Worm (Caenorhabditis elegans) whole organism, L2 larva: Measurements from ENCODE around the gene srd-25.

Source experiments
- C34F6.9 ChIP-seq: fragments of 150-350 bp; optimal IDR thresholded peaks from 2 replicates; lab custom pipeline; 2014; ENCODE audit warnings: missing biosample characterization, missing genetic modification characterization
- F13H6.1 ChIP-seq: sonication (generic microtip); optimal IDR thresholded peaks from 2 replicates; lab custom pipeline; 2016; ENCODE audit warnings: missing genetic modification characterization, missing compliant biosample characterization
- Y55F3AM.14 ChIP-seq: fragments of 200-800 bp; sonication (Bioruptor generic); optimal IDR thresholded peaks from 2 replicates; lab custom pipeline; 2018; ENCODE audit warnings: mild to moderate bottlenecking, missing genetic modification characterization, missing compliant biosample characterization
- ZK546.5 ChIP-seq: sonication (generic microtip); optimal IDR thresholded peaks from 2 replicates; lab custom pipeline; 2017; ENCODE audit warnings: missing biosample characterization, missing genetic modification characterization
- aly-2 ChIP-seq: fragments of 150-350 bp; optimal IDR thresholded peaks from 2 replicates; lab custom pipeline; 2014; ENCODE audit warnings: missing biosample characterization, missing genetic modification characterization
- ama-1 ChIP-seq: fragments of 150-350 bp; optimal IDR thresholded peaks from 2 replicates; lab custom pipeline; 2018; ENCODE audit warnings: inconsistent platforms
- ceh-16 ChIP-seq: fragments of 150-350 bp; optimal IDR thresholded peaks from 2 replicates; lab custom pipeline; 2014; ENCODE audit warnings: missing biosample characterization, missing genetic modification characterization
- dmd-4 ChIP-seq: sonication (generic microtip); optimal IDR thresholded peaks from 2 replicates; lab custom pipeline; 2017; ENCODE audit warnings: missing biosample characterization, missing genetic modification characterization
- egl-27 ChIP-seq: sonication (generic microtip); optimal IDR thresholded peaks from 3 replicates; lab custom pipeline; 2017; ENCODE audit warnings: missing biosample characterization, missing genetic modification reagents, missing genetic modification characterization
- elt-1 ChIP-seq: fragments of 150-350 bp; optimal IDR thresholded peaks from 2 replicates; lab custom pipeline; 2014; ENCODE audit warnings: missing biosample characterization, missing genetic modification characterization
- elt-3 ChIP-seq: sonication (generic microtip); optimal IDR thresholded peaks from 2 replicates; lab custom pipeline; 2017; ENCODE audit warnings: missing biosample characterization, missing genetic modification characterization
- fos-1 ChIP-seq: fragments of 150-350 bp; optimal IDR thresholded peaks from 2 replicates; lab custom pipeline; 2014; ENCODE audit warnings: missing biosample characterization, missing genetic modification characterization
- gmeb-1 ChIP-seq: fragments of 150-350 bp; optimal IDR thresholded peaks from 2 replicates; lab custom pipeline; 2014; ENCODE audit warnings: missing biosample characterization, missing genetic modification characterization
- lin-13 ChIP-seq: fragments of 150-350 bp; optimal IDR thresholded peaks from 2 replicates; lab custom pipeline; 2014; ENCODE audit warnings: missing biosample characterization, missing genetic modification reagents, missing genetic modification characterization
- lin-39 ChIP-seq: fragments of 150-350 bp; optimal IDR thresholded peaks from 2 replicates; lab custom pipeline; 2014; ENCODE audit warnings: missing biosample characterization, missing genetic modification reagents, missing genetic modification characterization
- lsy-2 ChIP-seq, 2 experiments: fragments of 150-350 bp in 1 of 2; sonication (generic microtip) in 1 of 2; optimal IDR thresholded peaks; 2 replicates each; lab custom pipeline; 2014 to 2017; ENCODE audit warnings: missing biosample characterization in 2 of 2, missing genetic modification characterization in 2 of 2
- mab-5 ChIP-seq: fragments of 150-350 bp; optimal IDR thresholded peaks from 2 replicates; lab custom pipeline; 2014; ENCODE audit warnings: missing biosample characterization, missing genetic modification characterization
- mbf-1 ChIP-seq: sonication (generic microtip); optimal IDR thresholded peaks from 2 replicates; lab custom pipeline; 2017; ENCODE audit warnings: missing biosample characterization, missing genetic modification characterization
- nhr-10 ChIP-seq: sonication (generic microtip); optimal IDR thresholded peaks from 2 replicates; lab custom pipeline; 2017; ENCODE audit warnings: missing biosample characterization, missing genetic modification characterization
- nhr-11 ChIP-seq: fragments of 150-350 bp; optimal IDR thresholded peaks from 2 replicates; lab custom pipeline; 2014; ENCODE audit warnings: missing biosample characterization, missing genetic modification characterization
- nhr-12 ChIP-seq: fragments of 150-350 bp; optimal IDR thresholded peaks from 2 replicates; lab custom pipeline; 2014; ENCODE audit warnings: missing biosample characterization, missing genetic modification characterization
- nhr-129 ChIP-seq: fragments of 150-350 bp; optimal IDR thresholded peaks from 2 replicates; lab custom pipeline; 2014; ENCODE audit warnings: missing biosample characterization, missing genetic modification characterization
- nhr-21 ChIP-seq: fragments of 150-350 bp; optimal IDR thresholded peaks from 2 replicates; lab custom pipeline; 2014; ENCODE audit warnings: missing biosample characterization, missing genetic modification characterization
- nhr-23 ChIP-seq: fragments of 150-350 bp; optimal IDR thresholded peaks from 2 replicates; lab custom pipeline; 2014; ENCODE audit warnings: missing biosample characterization, missing genetic modification reagents, missing genetic modification characterization
- nhr-25 ChIP-seq: fragments of 150-350 bp; sonication (generic microtip); optimal IDR thresholded peaks from 3 replicates; lab custom pipeline; 2014; ENCODE audit warnings: missing biosample characterization, missing genetic modification characterization
- nhr-6 ChIP-seq: fragments of 150-350 bp; optimal IDR thresholded peaks from 2 replicates; lab custom pipeline; 2014; ENCODE audit warnings: missing biosample characterization, missing genetic modification characterization
- nhr-77 ChIP-seq: fragments of 150-350 bp; optimal IDR thresholded peaks from 2 replicates; lab custom pipeline; 2014; ENCODE audit warnings: missing biosample characterization, missing genetic modification characterization
- peb-1 ChIP-seq: fragments of 150-350 bp; optimal IDR thresholded peaks from 2 replicates; lab custom pipeline; 2014; ENCODE audit warnings: missing biosample characterization, missing genetic modification characterization
- sem-4 ChIP-seq: fragments of 150-350 bp; optimal IDR thresholded peaks from 2 replicates; lab custom pipeline; 2014; ENCODE audit warnings: missing biosample characterization, missing genetic modification reagents, missing genetic modification characterization
- skn-1 ChIP-seq: sonication (generic microtip); optimal IDR thresholded peaks from 2 replicates; lab custom pipeline; 2017; ENCODE audit warnings: missing biosample characterization, missing genetic modification characterization
- sma-3 ChIP-seq: sonication (generic microtip); optimal IDR thresholded peaks from 2 replicates; lab custom pipeline; 2016; ENCODE audit warnings: missing genetic modification reagents, missing genetic modification characterization, missing compliant biosample characterization
- unc-39 ChIP-seq: fragments of 150-350 bp; optimal IDR thresholded peaks from 2 replicates; lab custom pipeline; 2014; ENCODE audit warnings: missing biosample characterization, missing genetic modification characterization
- unc-62 ChIP-seq: fragments of 150-350 bp; optimal IDR thresholded peaks from 2 replicates; lab custom pipeline; 2014; ENCODE audit warnings: missing biosample characterization, missing genetic modification reagents, missing genetic modification characterization
- zag-1 ChIP-seq: fragments of 150-350 bp; optimal IDR thresholded peaks from 2 replicates; lab custom pipeline; 2014; ENCODE audit warnings: missing biosample characterization, missing genetic modification characterization
- ztf-1 ChIP-seq: fragments of 200-800 bp; sonication (Bioruptor generic); conservative IDR thresholded peaks from 2 replicates; pipeline ENCODE4 v1.3.6; 2022; ENCODE audit warnings: missing genetic modification characterization, missing compliant biosample characterization
- ztf-4 ChIP-seq: fragments of 150-350 bp; optimal IDR thresholded peaks from 2 replicates; lab custom pipeline; 2014; ENCODE audit warnings: missing biosample characterization, missing genetic modification characterization

The srd-25 gene

ce11 chrV:7634657-7635056 is 2.8 kb downstream of the srd-25 start, which contains the start of gene srd-31:
TSS of gene srd-31 (minus strand) at chrV:7634757.
- no peak for TF ChIP-seq nhr-129 (tag; lab: Kevin White, UChicago)
- TF ChIP-seq ZK546.5 (tag; lab: Kevin White, UChicago): no peak
- no peak for TF ChIP-seq elt-3
- no peak for TF ChIP-seq ztf-1
- TF ChIP-seq nhr-10: no peak
- no peak for TF ChIP-seq unc-62 (GFP tag; lab: Kevin White, UChicago)
- no peak for TF ChIP-seq ztf-4 (tag; lab: Kevin White, UChicago)
- no peak for TF ChIP-seq egl-27
- no peak for TF ChIP-seq sma-3 (GFP tag; lab: Kevin White, UChicago)

- TF ChIP-seq zag-1 (no peak), sem-4 (tag; lab: Kevin White, UChicago) (no peak), mab-5 (tag; lab: Kevin White, UChicago) (no peak)
Measured at ce11 chrV:7635469-7635868, 3.6 kb downstream of the srd-25 start, which contains the start of gene srd-29. TSS of gene srd-29 (plus strand) at chrV:7635769.

ce11 chrV:7637801-7638200 is 6.0 kb downstream of the srd-25 start, which contains the start of gene clec-45:
TSS of gene clec-45 (plus strand) at chrV:7638101.
- TF ChIP-seq nhr-23 (tag; lab: Kevin White, UChicago): no peak
- TF ChIP-seq fos-1 (tag; lab: Kevin White, UChicago): no peak
- no peak for TF ChIP-seq nhr-77
- TF ChIP-seq ceh-16: no peak
- no peak for TF ChIP-seq nhr-12 (tag; lab: Kevin White, UChicago)
- no peak for TF ChIP-seq egl-27
- TF ChIP-seq nhr-6 (tag; lab: Kevin White, UChicago): no peak
- TF ChIP-seq unc-39 (tag; lab: Kevin White, UChicago): no peak
- no peak for TF ChIP-seq zag-1
- no peak for TF ChIP-seq nhr-21 (tag; lab: Kevin White, UChicago)
- TF ChIP-seq sem-4 (tag; lab: Kevin White, UChicago): no peak
- TF ChIP-seq peb-1: no peak
- no peak for TF ChIP-seq nhr-10
- TF ChIP-seq lin-13: no peak
- TF ChIP-seq lsy-2 (tag; optimal IDR thresholded peaks at IDR 0.05; lab: Kevin White, UChicago): no peak
- TF ChIP-seq aly-2 (tag; lab: Kevin White, UChicago): no peak
- no peak for TF ChIP-seq F13H6.1 (tag; lab: Kevin White, UChicago)
- TF ChIP-seq elt-1 (tag; lab: Kevin White, UChicago): no peak
- TF ChIP-seq, all 48 proteins: peak for 0

ce11 chrV:7639356-7639755 is 7.5 kb downstream of the srd-25 start:
- no peak for TF ChIP-seq dmd-4
- TF ChIP-seq nhr-10: no peak
- no peak for TF ChIP-seq mbf-1 (tag; lab: Kevin White, UChicago)

ce11 chrV:7639787-7640186 is 8.0 kb downstream of the srd-25 start, which contains the start of gene F07C4.10:
TSS of gene F07C4.10 (minus strand) at chrV:7639887.
- TF ChIP-seq C34F6.9 (tag; lab: Kevin White, UChicago): no peak
- TF ChIP-seq sma-3 (GFP tag; lab: Kevin White, UChicago): no peak
- no peak for TF ChIP-seq lin-13
- TF ChIP-seq nhr-25: no peak
- TF ChIP-seq ama-1 (lab: Kevin White, UChicago): no peak
- no peak for TF ChIP-seq gmeb-1
- no peak for TF ChIP-seq ztf-4 (tag; lab: Kevin White, UChicago)
- no peak for TF ChIP-seq lin-39 (tag; lab: Kevin White, UChicago)
- TF ChIP-seq skn-1 (tag; lab: Kevin White, UChicago): no peak
- TF ChIP-seq elt-3: no peak
- TF ChIP-seq zag-1: no peak
- no peak for TF ChIP-seq F13H6.1 (tag; lab: Kevin White, UChicago)
- no peak for TF ChIP-seq aly-2 (tag; lab: Kevin White, UChicago)
- no peak for TF ChIP-seq ceh-16
- TF ChIP-seq nhr-11 (tag; lab: Kevin White, UChicago): no peak
- no peak for TF ChIP-seq nhr-6 (tag; lab: Kevin White, UChicago)

- TF ChIP-seq elt-3 (no peak), nhr-21 (tag; lab: Kevin White, UChicago) (no peak), Y55F3AM.14 (GFP tag; lab: Kevin White, UChicago) (no peak), nhr-129 (tag; lab: Kevin White, UChicago) (no peak), lin-39 (tag; lab: Kevin White, UChicago) (no peak), nhr-25 (no peak)
Measured at ce11 chrV:7641718-7642117, 9.9 kb downstream of the srd-25 start.
